Fruit fly (Drosophila melanogaster) whole organism, embryonic: ENCODE results near the gene SKIP.

ENCODE experiments used
- BEAF-32 ChIP-seq: fragments of 200-800 bp; sonication (Bioruptor generic); optimal IDR thresholded peaks from 3 replicates; lab custom pipeline; 2017; ENCODE audit warnings: missing biosample characterization, missing genetic modification characterization, mild to moderate bottlenecking, moderate library complexity, missing genetic modification reagents
- Bdp1 ChIP-seq: fragments of 200-800 bp; sonication (Bioruptor generic); optimal IDR thresholded peaks from 3 replicates; lab custom pipeline; 2016; ENCODE audit warnings: missing biosample characterization, missing genetic modification characterization
- CG10147 ChIP-seq: fragments of 200-800 bp; sonication (Bioruptor generic); optimal IDR thresholded peaks from 2 replicates; lab custom pipeline; 2019; ENCODE audit warnings: missing biosample characterization, mild to moderate bottlenecking, missing genetic modification characterization, moderate library complexity
- CG10462 ChIP-seq: fragments of 200-800 bp; sonication (Bioruptor generic); optimal IDR thresholded peaks from 2 replicates; lab custom pipeline; 2016; ENCODE audit warnings: missing biosample characterization, missing genetic modification characterization
- CG11093 ChIP-seq: fragments of 200-800 bp; sonication (Bioruptor generic); IDR thresholded peaks from 3 replicates; pipeline ENCODE4 v1.3.6; 2022; ENCODE audit warnings: missing biosample characterization, missing genetic modification characterization
- CG11247 ChIP-seq: fragments of 200-800 bp; sonication (Bioruptor generic); IDR thresholded peaks from 2 replicates; pipeline ENCODE4 v1.3.6; 2022; ENCODE audit warnings: missing biosample characterization, missing genetic modification characterization
- CG14014 ChIP-seq: fragments of 200-800 bp; sonication (Bioruptor generic); IDR thresholded peaks from 2 replicates; pipeline ENCODE4 v1.3.6; 2022; ENCODE audit warnings: missing biosample characterization, missing genetic modification characterization
- CG14050 ChIP-seq: fragments of 200-800 bp; sonication (Bioruptor generic); IDR thresholded peaks from 3 replicates; pipeline ENCODE4 v1.3.6; 2022; ENCODE audit warnings: missing biosample characterization, missing genetic modification characterization
- CG1602 ChIP-seq: fragments of 200-800 bp; sonication (Bioruptor generic); optimal IDR thresholded peaks from 3 replicates; lab custom pipeline; 2016; ENCODE audit warnings: missing biosample characterization, missing genetic modification characterization
- CG18619 ChIP-seq: fragments of 200-800 bp; sonication (Bioruptor generic); optimal IDR thresholded peaks from 3 replicates; lab custom pipeline; 2017; ENCODE audit warnings: missing biosample characterization, mild to moderate bottlenecking, missing genetic modification characterization
- CG2120 ChIP-seq: fragments of 200-800 bp; sonication (Bioruptor generic); optimal IDR thresholded peaks from 3 replicates; lab custom pipeline; 2016; ENCODE audit warnings: missing biosample characterization, missing genetic modification characterization
- CG2875 ChIP-seq: fragments of 200-800 bp; sonication (Bioruptor generic); optimal IDR thresholded peaks from 2 replicates; lab custom pipeline; 2017; ENCODE audit warnings: missing biosample characterization, mild to moderate bottlenecking, missing genetic modification characterization, missing genetic modification reagents
- CG31365 ChIP-seq: fragments of 200-800 bp; sonication (Bioruptor generic); optimal IDR thresholded peaks from 2 replicates; lab custom pipeline; 2018; ENCODE audit warnings: missing biosample characterization, mild to moderate bottlenecking, missing genetic modification characterization
- CG3407 ChIP-seq: fragments of 200-800 bp; sonication (Bioruptor generic); optimal IDR thresholded peaks from 2 replicates; lab custom pipeline; 2018; ENCODE audit warnings: missing biosample characterization, mild to moderate bottlenecking, missing genetic modification characterization
- CG3726 ChIP-seq: fragments of 200-800 bp; sonication (Bioruptor generic); IDR thresholded peaks from 3 replicates; pipeline ENCODE4, ENCODE4 v1.3.6; 2022; ENCODE audit warnings: missing biosample characterization, missing genetic modification characterization
- CG3838 ChIP-seq: fragments of 200-800 bp; sonication (Bioruptor generic); optimal IDR thresholded peaks from 3 replicates; lab custom pipeline; 2016; ENCODE audit warnings: missing biosample characterization, missing genetic modification characterization
- CG4730 ChIP-seq: fragments of 200-800 bp; sonication (Bioruptor generic); IDR thresholded peaks from 2 replicates; pipeline ENCODE4 v1.3.6; 2022; ENCODE audit warnings: missing biosample characterization, missing genetic modification characterization
- CG4854 ChIP-seq: fragments of 200-800 bp; sonication (Bioruptor generic); optimal IDR thresholded peaks from 2 replicates; lab custom pipeline; 2016; ENCODE audit warnings: missing biosample characterization, missing genetic modification characterization, inconsistent platforms
- CG6689 ChIP-seq: fragments of 200-800 bp; sonication (Bioruptor generic); IDR thresholded peaks from 2 replicates; pipeline ENCODE4 v1.3.6; 2022; ENCODE audit warnings: missing biosample characterization, missing genetic modification characterization
- CG7357 ChIP-seq: fragments of 200-800 bp; sonication (Bioruptor generic); IDR thresholded peaks from 3 replicates; pipeline ENCODE4 v1.3.6; 2022; ENCODE audit warnings: missing biosample characterization, missing genetic modification characterization
- CG7928 ChIP-seq: fragments of 200-800 bp; sonication (Bioruptor generic); optimal IDR thresholded peaks from 2 replicates; lab custom pipeline; 2017; ENCODE audit warnings: missing biosample characterization, mild to moderate bottlenecking, missing genetic modification characterization
- CG8944 ChIP-seq: fragments of 200-800 bp; sonication (Bioruptor generic); optimal IDR thresholded peaks from 3 replicates; lab custom pipeline; 2016; ENCODE audit warnings: missing biosample characterization, missing genetic modification characterization
- CG9437 ChIP-seq: fragments of 200-800 bp; sonication (Bioruptor generic); optimal IDR thresholded peaks from 2 replicates; lab custom pipeline; 2018; ENCODE audit warnings: missing biosample characterization, mild to moderate bottlenecking, missing genetic modification characterization
- CG9932 ChIP-seq: fragments of 200-800 bp; sonication (Bioruptor generic); IDR thresholded peaks from 2 replicates; pipeline ENCODE4 v1.3.6; 2022; ENCODE audit warnings: missing biosample characterization, missing genetic modification characterization
- Chrac-16 ChIP-seq: fragments of 200-800 bp; sonication (Bioruptor generic); optimal IDR thresholded peaks from 3 replicates; lab custom pipeline; 2016; ENCODE audit warnings: missing biosample characterization, missing genetic modification characterization
- Deaf1 ChIP-seq: fragments of 200-800 bp; optimal IDR thresholded peaks from 3 replicates; lab custom pipeline; 2019; ENCODE audit warnings: missing biosample characterization, mild to moderate bottlenecking, missing genetic modification characterization, moderate library complexity
- Hand ChIP-seq: fragments of 200-800 bp; sonication (Bioruptor generic); optimal IDR thresholded peaks from 2 replicates; lab custom pipeline; 2017; ENCODE audit warnings: mild to moderate bottlenecking, missing biosample characterization, missing genetic modification reagents, missing genetic modification characterization
- Hr3 ChIP-seq: fragments of 200-800 bp; sonication (Bioruptor generic); optimal IDR thresholded peaks from 3 replicates; lab custom pipeline; 2016; ENCODE audit warnings: missing biosample characterization, missing genetic modification characterization
- Hr51 ChIP-seq, 2 experiments: fragments of 200-800 bp; sonication (Bioruptor generic); optimal IDR thresholded peaks; 2 replicates in 1 of 2; 3 replicates in 1 of 2; lab custom pipeline; 2016 to 2018; ENCODE audit warnings: missing biosample characterization in 2 of 2, missing genetic modification characterization in 2 of 2, mild to moderate bottlenecking in 1 of 2, moderate library complexity in 1 of 2
- Hr78 ChIP-seq, 2 experiments: fragments of 200-800 bp in 1 of 2; fragments of >200 bp in 1 of 2; sonication (Bioruptor generic) in 1 of 2; optimal IDR thresholded peaks; 2 replicates each; lab custom pipeline; 2017 to 2019; ENCODE audit warnings: missing biosample characterization in 2 of 2, missing genetic modification characterization in 2 of 2, mild to moderate bottlenecking in 1 of 2, moderate library complexity in 1 of 2
- Hsf ChIP-seq: fragments of 200-800 bp; sonication (Bioruptor generic); optimal IDR thresholded peaks from 3 replicates; lab custom pipeline; 2016; ENCODE audit warnings: missing biosample characterization, missing genetic modification characterization
- Lhr ChIP-seq: fragments of 200-800 bp; sonication (Bioruptor generic); optimal IDR thresholded peaks from 3 replicates; lab custom pipeline; 2017; ENCODE audit warnings: mild to moderate bottlenecking, missing biosample characterization, missing genetic modification reagents, missing genetic modification characterization
- Med ChIP-seq: fragments of 200-800 bp; sonication (Bioruptor generic); peaks from one replicate; lab custom pipeline; 2016; ENCODE audit warnings: missing biosample characterization, missing genetic modification characterization, mild to moderate bottlenecking, inconsistent platforms, moderate library complexity
- NfI ChIP-seq: fragments of 200-800 bp; sonication (Bioruptor generic); optimal IDR thresholded peaks from 3 replicates; lab custom pipeline; 2018; ENCODE audit warnings: missing biosample characterization, mild to moderate bottlenecking, missing genetic modification characterization, moderate library complexity
- Tbp ChIP-seq: fragments of >200 bp; optimal IDR thresholded peaks from 2 replicates; lab custom pipeline; 2018; ENCODE audit warnings: missing biosample characterization, missing genetic modification characterization
- Xbp1 ChIP-seq: fragments of 200-800 bp; sonication (Bioruptor generic); optimal IDR thresholded peaks from 3 replicates; lab custom pipeline; 2016; ENCODE audit warnings: missing biosample characterization, mild to moderate bottlenecking, missing genetic modification characterization
- bcd ChIP-seq: fragments of 200-800 bp; sonication (Bioruptor generic); optimal IDR thresholded peaks from 2 replicates; lab custom pipeline; 2017; ENCODE audit warnings: missing biosample characterization, mild to moderate bottlenecking, missing genetic modification characterization
- grn ChIP-seq: fragments of 200-800 bp; sonication (Bioruptor generic); optimal IDR thresholded peaks from 3 replicates; lab custom pipeline; 2017; ENCODE audit warnings: missing biosample characterization, missing genetic modification characterization
- kay ChIP-seq: fragments of 200-800 bp; sonication (Bioruptor generic); optimal IDR thresholded peaks from 2 replicates; lab custom pipeline; 2016; ENCODE audit warnings: missing biosample characterization, missing genetic modification characterization
- lilli ChIP-seq: fragments of 200-800 bp; sonication (Bioruptor generic); optimal IDR thresholded peaks from 3 replicates; lab custom pipeline; 2016; ENCODE audit warnings: missing biosample characterization, missing genetic modification characterization
- nmo ChIP-seq: fragments of 200-800 bp; sonication (Bioruptor generic); optimal IDR thresholded peaks from 2 replicates; lab custom pipeline; 2018; ENCODE audit warnings: missing biosample characterization, mild to moderate bottlenecking, missing genetic modification characterization, moderate library complexity
- onecut ChIP-seq: fragments of 200-800 bp; sonication (Bioruptor generic); IDR thresholded peaks from 2 replicates; pipeline ENCODE4 v1.3.6; 2022; ENCODE audit warnings: missing biosample characterization, missing genetic modification characterization
- org-1 ChIP-seq: fragments of 200-800 bp; sonication (Bioruptor generic); optimal IDR thresholded peaks from 2 replicates; lab custom pipeline; 2017; ENCODE audit warnings: missing biosample characterization, missing genetic modification characterization
- pho ChIP-seq: fragments of 200-800 bp; sonication (Bioruptor generic); optimal IDR thresholded peaks from 2 replicates; lab custom pipeline; 2016; ENCODE audit warnings: missing biosample characterization, missing genetic modification characterization
- pita ChIP-seq: fragments of 200-800 bp; sonication (Bioruptor generic); optimal IDR thresholded peaks from 2 replicates; lab custom pipeline; 2017; ENCODE audit warnings: missing biosample characterization, mild to moderate bottlenecking, missing genetic modification characterization
- seq ChIP-seq: fragments of 200-800 bp; sonication (Bioruptor generic); IDR thresholded peaks from 2 replicates; pipeline ENCODE4 v1.3.6; 2022; ENCODE audit warnings: missing biosample characterization, missing genetic modification characterization
- slbo ChIP-seq: fragments of 200-800 bp; sonication (Bioruptor generic); IDR thresholded peaks from 2 replicates; pipeline ENCODE4 v1.3.6; 2022; ENCODE audit warnings: missing biosample characterization, missing genetic modification characterization
- slp2 ChIP-seq: fragments of 200-800 bp; sonication (Bioruptor generic); optimal IDR thresholded peaks from 2 replicates; lab custom pipeline; 2016; ENCODE audit warnings: missing biosample characterization, missing genetic modification characterization
- tap ChIP-seq: fragments of 200-800 bp; optimal IDR thresholded peaks from 3 replicates; lab custom pipeline; 2019; ENCODE audit warnings: missing biosample characterization, mild to moderate bottlenecking, missing genetic modification characterization, moderate library complexity
- tgo ChIP-seq: fragments of 200-800 bp; sonication (Bioruptor generic); IDR thresholded peaks from 3 replicates; pipeline ENCODE4 v1.3.6; 2022; ENCODE audit warnings: missing biosample characterization, missing genetic modification characterization
- tll ChIP-seq, 2 experiments: fragments of 200-800 bp in 1 of 2; fragments of >200 bp in 1 of 2; sonication (Bioruptor generic) in 1 of 2; optimal IDR thresholded peaks; 2 replicates each; lab custom pipeline; 2017 to 2019; ENCODE audit warnings: missing biosample characterization in 2 of 2, missing genetic modification characterization in 2 of 2, mild to moderate bottlenecking in 1 of 2, moderate library complexity in 1 of 2

Gene SKIP

dm6 chr3R:22121220-22121619 lies 12.4 kb upstream of the SKIP start:
- TF ChIP-seq CG6689: peak; percentile 72
- peak; percentile 9 for TF ChIP-seq CG9437 (GFP tag; lab: Kevin White, UChicago)
- TF ChIP-seq org-1 (GFP tag; lab: Kevin White, UChicago): peak; percentile 16
- TF ChIP-seq Hand (GFP tag; lab: Kevin White, UChicago): no peak
- peak; percentile 34 for TF ChIP-seq lilli
- peak; percentile 59 for TF ChIP-seq CG10147 (GFP tag; lab: Kevin White, UChicago)
- no peak for TF ChIP-seq CG3407
- no peak for TF ChIP-seq pita (GFP tag; lab: Kevin White, UChicago)
- no peak for TF ChIP-seq CG8944 (GFP tag; lab: Kevin White, UChicago)
- TF ChIP-seq Bdp1 (GFP tag; lab: Kevin White, UChicago): no peak
- TF ChIP-seq Med (GFP tag; lab: Kevin White, UChicago): no peak
- no peak for TF ChIP-seq BEAF-32 (GFP tag; lab: Kevin White, UChicago)
- 0 out of 2 replicates have a peak, but pooled peaks have one; percentile 14 for TF ChIP-seq onecut (GFP tag; lab: Robert Waterston, UW)
- peak; percentile 10 for TF ChIP-seq kay
- peak; percentile 31 for TF ChIP-seq Chrac-16 (GFP tag; lab: Kevin White, UChicago)
- TF ChIP-seq Lhr (GFP tag; lab: Kevin White, UChicago): no peak
- TF ChIP-seq Hr51 (GFP tag; optimal IDR thresholded peaks at IDR 0.05; lab: Kevin White, UChicago): peak in 1 of 2 experiments; percentile 75
- peak; percentile 68 for TF ChIP-seq nmo (GFP tag; lab: Kevin White, UChicago)
- peak; percentile 35 for TF ChIP-seq Hsf (GFP tag; lab: Kevin White, UChicago)
- peak; percentile 11 for TF ChIP-seq pho (GFP tag; lab: Kevin White, UChicago)
- no peak for TF ChIP-seq Hr78 (GFP tag; optimal IDR thresholded peaks at IDR 0.05; lab: Kevin White, UChicago)
- TF ChIP-seq Hr3 (GFP tag; lab: Kevin White, UChicago): peak; percentile 19
- TF ChIP-seq CG2875 (GFP tag; lab: Kevin White, UChicago): no peak
- no peak for TF ChIP-seq CG3838 (GFP tag; lab: Kevin White, UChicago)
- no peak for TF ChIP-seq tll (GFP tag; optimal IDR thresholded peaks at IDR 0.05; lab: Kevin White, UChicago)
- no peak for TF ChIP-seq CG10462 (GFP tag; lab: Kevin White, UChicago)
- TF ChIP-seq grn: no peak
- peak; percentile 71 for TF ChIP-seq CG2120 (GFP tag; lab: Kevin White, UChicago)
- peak; percentile 88 for TF ChIP-seq CG9932 (GFP tag; lab: Robert Waterston, UW)
- 0 out of 3 replicates have a peak, but pooled peaks have one; percentile 43 for TF ChIP-seq CG7357
- TF ChIP-seq Tbp: no peak
- peak; percentile 67 for TF ChIP-seq CG11247 (GFP tag; lab: Robert Waterston, UW)
- TF ChIP-seq tgo (GFP tag; lab: Robert Waterston, UW): peak; percentile 73; the same call in 2 of the 3 replicates
- TF ChIP-seq slbo (GFP tag; lab: Robert Waterston, UW): peak; percentile 84
- peak; percentile 37 for TF ChIP-seq Xbp1 (GFP tag; lab: Kevin White, UChicago)
- no peak for TF ChIP-seq CG7928 (GFP tag; lab: Kevin White, UChicago)
- no peak for TF ChIP-seq CG1602
- TF ChIP-seq CG4854: peak; percentile 15
- peak; percentile 73 for TF ChIP-seq CG14014 (GFP tag; lab: Robert Waterston, UW)
- peak; percentile 44 for TF ChIP-seq NfI (GFP tag; lab: Kevin White, UChicago)
- no peak for TF ChIP-seq CG31365 (tag; lab: Kevin White, UChicago)
- TF ChIP-seq CG4730: 0 out of 2 replicates have a peak, but pooled peaks have one; percentile 29
- peak; percentile 54 for TF ChIP-seq tap (tag; lab: Kevin White, UChicago)
- TF ChIP-seq seq (GFP tag; lab: Robert Waterston, UW): peak; percentile 24; the same call in 1 of the 2 replicates
- TF ChIP-seq slp2 (GFP tag; lab: Kevin White, UChicago): no peak
- TF ChIP-seq Deaf1: peak; percentile 31
- peak; percentile 32 for TF ChIP-seq bcd (GFP tag; lab: Kevin White, UChicago)
- peak; percentile 29 for TF ChIP-seq CG18619 (GFP tag; lab: Kevin White, UChicago)
- TF ChIP-seq CG3726: no peak
- 0 out of 3 replicates have a peak, but pooled peaks have one; percentile 11 for TF ChIP-seq CG14050 (GFP tag; lab: Robert Waterston, UW)
- TF ChIP-seq CG11093: 0 out of 3 replicates have a peak, but pooled peaks have one; percentile 30
